Worm (Caenorhabditis elegans): ENCODE measurements around the gene T07A9.12.

Gene T07A9.12

ce11 chrIV:386576-386975 lies 24.1 kb upstream of the T07A9.12 start, which contains the start of gene T07A9.14:
TSS of gene T07A9.14 (plus strand) at chrIV:386699.
- TF ChIP-seq tbx-2 (tag; optimal IDR thresholded peaks at IDR 0.05) (no peak), mdl-1 (tag; optimal IDR thresholded peaks at IDR 0.05) (no peak), lin-39 (tag; optimal IDR thresholded peaks at IDR 0.05) (no peak), ama-1 (optimal IDR thresholded peaks at IDR 0.05) (no peak), nfya-1 (tag; optimal IDR thresholded peaks at IDR 0.05; ENCODE audit: insufficient read depth) (no peak), unc-39 (tag; optimal IDR thresholded peaks at IDR 0.05) (no peak), ztf-11 (tag; optimal IDR thresholded peaks at IDR 0.05) (no peak), ceh-16 (tag; optimal IDR thresholded peaks at IDR 0.05) (no peak), ZK546.5 (tag; optimal IDR thresholded peaks at IDR 0.05) (no peak), R02D3.7 (tag; optimal IDR thresholded peaks at IDR 0.05) (no peak), sea-2 (GFP tag; optimal IDR thresholded peaks at IDR 0.05) (no peak), nhr-11 (tag; optimal IDR thresholded peaks at IDR 0.05) (no peak), snpc-4 (tag; optimal IDR thresholded peaks at IDR 0.05) (no peak), pqm-1 (tag; optimal IDR thresholded peaks at IDR 0.05) (no peak), hmg-11 (tag; optimal IDR thresholded peaks at IDR 0.05) (no peak), skn-1 (tag; optimal IDR thresholded peaks at IDR 0.05) (no peak), aly-2 (tag; optimal IDR thresholded peaks at IDR 0.05) (no peak), elt-1 (tag; optimal IDR thresholded peaks at IDR 0.05) (no peak), egl-5 (tag; optimal IDR thresholded peaks at IDR 0.05) (no peak), lsy-12 (tag; optimal IDR thresholded peaks at IDR 0.05) (no peak)

- TF ChIP-seq pqm-1 (tag; optimal IDR thresholded peaks at IDR 0.05) (no peak), R02D3.7 (tag; optimal IDR thresholded peaks at IDR 0.05) (no peak), nhr-23 (tag; optimal IDR thresholded peaks at IDR 0.05) (no peak), nhr-12 (tag; optimal IDR thresholded peaks at IDR 0.05) (no peak)
Measured at ce11 chrIV:387283-388048, 23.2 kb upstream of the T07A9.12 start.

ce11 chrIV:388073-388472 lies 22.6 kb upstream of the T07A9.12 start, which contains the start of gene ssna-1:
TSS of gene ssna-1 (plus strand) at chrIV:388084.
- TF ChIP-seq nhr-76 (tag; optimal IDR thresholded peaks at IDR 0.05) (no peak), unc-39 (tag; optimal IDR thresholded peaks at IDR 0.05) (no peak), sea-2 (GFP tag; optimal IDR thresholded peaks at IDR 0.05) (no peak), nhr-28 (tag; optimal IDR thresholded peaks at IDR 0.05) (no peak), nfya-1 (tag; optimal IDR thresholded peaks at IDR 0.05; ENCODE audit: insufficient read depth) (no peak), aly-2 (tag; optimal IDR thresholded peaks at IDR 0.05) (no peak), ceh-82 (tag; optimal IDR thresholded peaks at IDR 0.05) (no peak), daf-12 (tag; optimal IDR thresholded peaks at IDR 0.05) (no peak), ama-1 (optimal IDR thresholded peaks at IDR 0.05) (no peak), nhr-23 (tag; optimal IDR thresholded peaks at IDR 0.05) (no peak), skn-1 (tag; optimal IDR thresholded peaks at IDR 0.05) (no peak), nhr-67 (tag; optimal IDR thresholded peaks at IDR 0.05) (no peak)

DNA sequence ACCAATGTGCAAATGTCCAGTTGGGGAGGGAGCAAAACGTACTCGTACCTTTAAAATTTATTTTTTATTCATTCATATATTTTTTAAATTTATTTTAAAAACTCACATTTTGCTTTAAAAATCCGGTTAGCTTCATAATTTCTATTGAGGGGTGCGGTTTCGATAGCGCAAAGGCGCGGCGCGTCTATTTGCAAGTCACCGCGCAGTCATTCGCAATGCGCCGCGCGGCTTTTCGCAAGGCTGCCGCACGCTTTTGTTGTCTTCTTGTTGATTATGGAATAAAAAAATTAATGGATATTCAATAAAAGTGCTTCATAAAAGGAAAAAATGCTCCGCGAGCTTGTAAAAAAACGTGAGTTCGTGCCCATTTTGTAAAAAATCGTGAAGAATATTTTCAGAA lies 20.4 kb upstream of the T07A9.12 start, which contains the start of the genes ears-2 and uncp-18:
Gene ears-2, minus strand, starts transcription at position 190 of the 400 bp plus-strand sequence.
Gene uncp-18, plus strand, starts transcription at position 282 of the 400 bp plus-strand sequence.
- TF ChIP-seq nhr-237 (tag; optimal IDR thresholded peaks at IDR 0.05) (no peak), egl-27 (tag; optimal IDR thresholded peaks at IDR 0.05) (no peak), sea-2 (GFP tag; optimal IDR thresholded peaks at IDR 0.05) (no peak), egl-5 (tag; optimal IDR thresholded peaks at IDR 0.05) (peak; percentile 76), nhr-43 (tag; optimal IDR thresholded peaks at IDR 0.05; ENCODE audit: poor library complexity, severe bottlenecking) (peak; percentile 97), nhr-76 (tag; optimal IDR thresholded peaks at IDR 0.05) (peak; percentile 32), hmg-11 (tag; optimal IDR thresholded peaks at IDR 0.05) (peak; percentile 96), ceh-9 (tag; optimal IDR thresholded peaks at IDR 0.05) (no peak), pha-4 (tag; optimal IDR thresholded peaks at IDR 0.05) (peak; percentile 89), pqm-1 (tag; optimal IDR thresholded peaks at IDR 0.05) (peak; percentile 4), ama-1 (optimal IDR thresholded peaks at IDR 0.05) (peak; percentile 27), lsy-12 (tag; optimal IDR thresholded peaks at IDR 0.05) (peak; percentile 86), R02D3.7 (tag; optimal IDR thresholded peaks at IDR 0.05) (peak; percentile 91), lin-39 (tag; optimal IDR thresholded peaks at IDR 0.05) (peak; percentile 88), jun-1 (tag; optimal IDR thresholded peaks at IDR 0.05) (peak; percentile 70), nfya-1 (tag; optimal IDR thresholded peaks at IDR 0.05; ENCODE audit: insufficient read depth) (peak; percentile 80), skn-1 (tag; optimal IDR thresholded peaks at IDR 0.05) (peak; percentile 77), unc-62 (GFP tag; optimal IDR thresholded peaks at IDR 0.05) (no peak), nhr-23 (tag; optimal IDR thresholded peaks at IDR 0.05) (peak; percentile 92), nhr-28 (tag; optimal IDR thresholded peaks at IDR 0.05) (no peak), ceh-28 (tag; optimal IDR thresholded peaks at IDR 0.05) (peak; percentile 86), lin-15B (tag; optimal IDR thresholded peaks at IDR 0.05) (peak; percentile 79), elt-1 (tag; optimal IDR thresholded peaks at IDR 0.05) (peak; percentile 34), nhr-11 (tag; optimal IDR thresholded peaks at IDR 0.05) (no peak), ceh-82 (tag; optimal IDR thresholded peaks at IDR 0.05) (peak; percentile 88), nhr-77 (tag; optimal IDR thresholded peaks at IDR 0.05) (peak; percentile 48), snpc-4 (tag; optimal IDR thresholded peaks at IDR 0.05) (peak; percentile 77), tbx-2 (tag; optimal IDR thresholded peaks at IDR 0.05) (peak; percentile 83), nhr-25 (tag; optimal IDR thresholded peaks at IDR 0.05) (peak; percentile 72), aly-2 (tag; optimal IDR thresholded peaks at IDR 0.05) (no peak), elt-2 (tag; optimal IDR thresholded peaks at IDR 0.05) (peak; percentile 73), zag-1 (tag; optimal IDR thresholded peaks at IDR 0.05) (peak; percentile 48), fkh-10 (GFP tag; optimal IDR thresholded peaks at IDR 0.05) (peak; percentile 50), nhr-67 (tag; optimal IDR thresholded peaks at IDR 0.05) (peak; percentile 42)

Measured in whole organism, L3 larva.